Fruit fly (Drosophila melanogaster) ovary, adult (tissue): ENCODE measurements around the gene Lcch3.

Experiments used
- CG17801 ChIP-seq: fragments of 200-800 bp; optimal IDR thresholded peaks from 2 replicates; lab custom pipeline; 2019; ENCODE audit warnings: missing biosample characterization, mild to moderate bottlenecking, missing genetic modification characterization, moderate library complexity; ENCODE audit not compliant: partially characterized antibody

Gene Lcch3

DNA sequence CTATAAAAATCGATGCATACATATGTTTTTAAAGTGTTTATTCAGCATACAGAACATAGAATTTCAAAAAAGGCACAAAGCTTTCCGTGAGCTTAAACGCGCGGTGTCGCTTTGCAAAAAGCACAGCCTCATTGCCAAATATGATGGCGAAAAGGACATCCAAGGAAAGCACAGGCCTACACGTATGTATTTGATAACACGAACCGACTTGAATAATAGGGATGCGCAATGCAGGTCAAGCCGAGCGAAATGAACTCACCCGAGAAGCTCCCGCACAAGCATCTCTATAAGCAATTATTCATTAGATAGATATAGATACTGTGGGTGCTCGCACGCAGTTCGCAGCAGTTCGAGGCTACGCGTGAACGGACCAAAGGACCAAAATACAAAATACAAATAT, at the start of gene Lcch3:
Gene Lcch3 (plus strand): TSS at position 301 of the 400 bp plus-strand sequence.
- TF ChIP-seq CG17801 (GFP tag; lab: Kevin White, UChicago) = no peak

DNA sequence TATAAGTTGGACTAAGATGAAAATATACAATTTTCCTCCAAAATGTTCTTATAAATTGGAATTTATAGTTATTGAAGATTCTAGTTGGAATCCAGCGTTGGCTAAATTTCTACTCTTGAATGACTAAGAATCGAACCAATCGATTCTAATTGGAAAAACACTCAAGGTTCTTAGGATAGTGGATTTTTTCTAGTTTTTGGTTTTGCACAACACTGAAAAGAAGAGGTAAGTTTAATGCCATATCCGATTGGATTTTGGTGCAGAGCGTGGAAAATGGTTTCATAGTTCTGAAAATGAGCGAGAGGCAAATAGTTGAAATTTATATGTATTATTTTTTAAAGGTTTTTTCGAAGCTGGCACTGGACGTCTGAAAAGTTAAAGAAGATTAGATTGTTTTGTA, 49.3 kb upstream of the Lcch3 start:
- TF ChIP-seq CG17801 (GFP tag; lab: Kevin White, UChicago) = no peak

DNA sequence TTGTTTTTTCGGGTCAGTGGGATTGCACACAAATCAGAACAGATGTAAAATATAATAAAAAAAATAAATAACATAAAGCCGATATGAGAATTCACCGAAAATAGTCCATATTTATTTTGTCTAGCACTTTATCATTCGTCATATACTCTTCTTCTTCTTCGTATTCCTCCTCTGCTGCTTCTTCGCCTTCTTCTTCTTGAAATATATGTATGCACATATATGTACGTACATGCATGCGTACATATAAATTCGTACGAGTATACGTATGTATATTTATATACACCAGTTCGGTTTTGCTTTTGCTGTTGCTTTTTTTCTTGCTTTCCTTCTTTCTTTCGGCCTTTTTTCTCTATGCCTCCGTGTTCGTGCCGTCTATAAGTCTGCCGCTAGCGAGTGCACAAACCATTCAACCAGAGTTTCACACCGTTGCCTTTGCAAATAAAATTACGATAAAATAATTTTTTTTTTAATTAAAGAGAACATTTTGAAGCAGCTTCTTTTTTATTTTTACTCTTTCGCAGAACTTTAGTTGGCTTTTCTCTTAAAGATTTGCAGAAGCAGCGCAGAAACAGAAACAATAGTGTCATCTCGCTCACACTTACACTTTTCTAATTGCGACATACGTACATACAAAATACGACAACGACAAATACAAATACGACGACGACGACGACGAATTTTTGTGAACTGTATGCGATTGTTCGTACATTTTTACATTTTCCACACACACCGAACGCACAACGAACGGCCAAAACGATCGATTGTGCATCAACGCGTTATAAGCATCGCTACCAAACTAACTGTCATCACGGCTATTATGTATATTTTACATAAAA, 38.3 kb upstream of the Lcch3 start:
- peak; percentile 98 for TF ChIP-seq CG17801 (GFP tag; lab: Kevin White, UChicago)

DNA sequence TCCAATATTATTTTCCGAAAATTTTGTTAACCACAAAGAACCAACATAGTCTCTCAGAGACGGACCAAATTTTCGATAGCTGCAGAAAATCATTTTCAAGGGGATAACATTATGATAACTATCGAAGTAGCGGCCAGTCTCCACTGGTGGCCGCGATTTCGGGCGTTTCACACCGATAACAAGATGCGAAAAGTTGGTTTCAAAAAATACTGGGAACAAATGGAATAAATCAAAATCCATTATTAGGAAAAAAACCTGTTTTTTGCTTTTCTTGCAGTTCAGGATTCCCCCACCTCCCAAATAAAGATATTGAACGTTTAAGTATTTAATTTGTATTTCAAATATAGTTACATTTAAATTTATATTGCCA, 37.7 kb upstream of the Lcch3 start, which contains the start of gene tay:
Gene tay (minus strand): TSS at position 65 of the 370 bp plus-strand sequence.
- no peak for TF ChIP-seq CG17801 (GFP tag; lab: Kevin White, UChicago)

DNA sequence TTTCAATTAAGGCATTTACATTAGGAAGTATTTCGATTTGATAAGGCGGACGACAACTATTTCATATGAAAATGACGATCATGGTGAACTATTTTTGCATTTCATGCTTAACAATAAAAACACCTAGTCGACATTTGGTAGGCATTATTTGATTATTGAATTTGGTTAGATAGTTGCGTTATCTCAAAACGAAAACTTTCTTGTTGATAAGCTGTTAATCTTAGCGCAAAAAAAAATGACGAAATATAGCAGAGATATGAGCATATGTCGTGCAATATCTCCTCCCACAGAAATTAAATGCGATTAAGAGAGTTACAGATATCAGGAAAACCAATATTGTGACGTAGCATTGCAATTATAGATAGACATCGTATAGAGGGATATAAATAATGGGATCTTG, 36.1 kb upstream of the Lcch3 start:
- no peak for TF ChIP-seq CG17801 (GFP tag; lab: Kevin White, UChicago)

DNA sequence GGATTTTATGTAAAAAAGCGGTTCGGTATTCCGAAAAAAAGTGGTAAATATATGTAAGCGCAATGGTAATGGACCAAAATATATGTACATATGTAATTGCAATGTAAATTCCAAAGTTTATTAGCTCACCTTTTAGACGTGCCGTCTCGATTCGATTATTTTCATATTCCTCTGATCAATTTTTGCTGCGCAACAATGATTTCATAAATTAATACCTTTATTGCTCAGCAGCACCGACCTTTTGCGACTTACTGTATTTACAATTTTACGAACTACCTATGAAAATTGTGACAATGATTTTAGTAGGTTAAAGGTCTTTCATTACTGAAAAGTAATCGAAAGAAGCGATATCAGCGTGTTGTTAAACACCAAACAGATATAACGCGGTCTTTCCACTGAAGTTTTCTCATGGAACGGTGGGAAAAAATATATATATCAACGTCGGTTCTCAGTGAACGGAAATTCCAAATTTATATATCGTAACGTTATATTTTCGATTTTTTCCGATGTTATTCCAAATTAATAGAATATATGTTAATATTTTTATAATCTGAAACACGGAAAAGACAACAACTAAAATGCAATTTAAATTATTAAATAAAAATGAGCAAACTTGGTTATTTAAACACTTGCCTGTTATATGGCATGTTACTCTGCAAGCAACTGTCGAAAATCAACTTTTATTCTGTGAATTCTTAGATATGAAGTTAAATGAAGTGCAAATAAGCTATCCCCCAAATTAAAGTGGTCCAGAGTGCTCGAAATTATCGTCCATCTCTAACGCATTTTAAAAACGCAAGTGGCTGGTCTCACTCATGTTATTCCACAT, 34.9 kb upstream of the Lcch3 start, which contains the start of the genes MSBP and CG15916:
Gene MSBP (minus strand): TSS at position 330 of the 829 bp plus-strand sequence.
Gene CG15916 (plus strand): TSS at position 810 of the 829 bp plus-strand sequence.
- peak; percentile 8 for TF ChIP-seq CG17801 (GFP tag; lab: Kevin White, UChicago)

DNA sequence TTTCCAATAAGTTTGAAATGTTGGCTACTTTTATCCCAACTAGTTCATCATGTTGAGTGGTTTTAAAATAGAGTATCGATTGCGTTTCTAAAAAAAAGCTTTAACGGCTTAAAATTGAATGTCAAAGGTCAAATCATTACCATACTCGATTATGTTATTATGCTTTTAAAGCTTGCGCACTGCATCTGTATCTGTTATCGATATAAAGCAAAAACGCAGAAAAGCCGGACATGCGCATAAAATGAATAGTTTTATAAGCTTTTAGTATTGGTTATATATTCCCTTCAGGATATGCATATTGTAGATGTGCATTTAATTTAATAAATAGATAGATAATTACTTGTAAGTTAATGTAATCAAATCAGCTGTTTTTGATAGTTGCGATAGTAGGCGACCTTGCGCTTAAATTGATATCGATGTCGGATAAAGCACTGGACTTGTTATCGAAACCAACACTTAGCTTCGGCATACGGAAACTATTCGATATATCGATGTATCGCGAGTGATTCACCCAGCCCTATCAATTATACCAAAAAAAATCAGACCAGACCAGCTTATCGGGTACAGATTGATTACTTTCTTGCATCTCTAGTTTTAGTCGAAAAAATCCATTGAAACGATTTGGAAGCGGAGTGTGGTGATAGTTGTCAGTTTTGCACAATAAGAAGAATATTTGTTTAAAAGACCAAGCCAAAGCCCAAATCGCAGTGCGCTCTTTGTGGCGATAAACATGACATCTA, 33.1 kb upstream of the Lcch3 start, which contains the start of gene shi:
Gene shi (plus strand): TSS at position 511 of the 740 bp plus-strand sequence.
- TF ChIP-seq CG17801 (GFP tag; lab: Kevin White, UChicago) = peak; percentile 32

DNA sequence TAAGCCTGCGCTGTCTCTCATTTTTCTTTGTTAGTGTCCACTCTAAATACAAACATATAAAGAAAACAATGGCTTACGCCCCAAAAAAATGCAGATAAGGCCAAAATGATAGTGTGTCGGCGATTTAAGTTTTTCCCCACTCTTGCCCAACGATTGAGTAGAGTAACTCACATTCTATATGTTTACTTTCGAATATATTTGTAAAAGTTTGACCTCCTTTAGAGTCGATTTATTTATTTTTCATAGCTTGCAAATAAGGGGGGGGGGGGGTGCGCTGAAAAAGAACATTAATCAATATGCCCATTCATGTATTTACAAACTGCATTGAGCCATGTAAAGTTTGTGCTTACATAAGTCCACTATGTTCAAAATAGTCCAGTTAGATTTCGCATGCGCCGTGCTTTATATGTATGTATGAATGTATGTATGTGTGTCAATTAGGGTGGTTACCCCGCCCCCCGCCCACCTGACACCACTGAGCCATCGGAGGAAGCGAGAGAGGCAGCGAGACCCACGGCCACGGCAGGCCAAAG, 31.1 kb upstream of the Lcch3 start:
- no peak for TF ChIP-seq CG17801 (GFP tag; lab: Kevin White, UChicago)

DNA sequence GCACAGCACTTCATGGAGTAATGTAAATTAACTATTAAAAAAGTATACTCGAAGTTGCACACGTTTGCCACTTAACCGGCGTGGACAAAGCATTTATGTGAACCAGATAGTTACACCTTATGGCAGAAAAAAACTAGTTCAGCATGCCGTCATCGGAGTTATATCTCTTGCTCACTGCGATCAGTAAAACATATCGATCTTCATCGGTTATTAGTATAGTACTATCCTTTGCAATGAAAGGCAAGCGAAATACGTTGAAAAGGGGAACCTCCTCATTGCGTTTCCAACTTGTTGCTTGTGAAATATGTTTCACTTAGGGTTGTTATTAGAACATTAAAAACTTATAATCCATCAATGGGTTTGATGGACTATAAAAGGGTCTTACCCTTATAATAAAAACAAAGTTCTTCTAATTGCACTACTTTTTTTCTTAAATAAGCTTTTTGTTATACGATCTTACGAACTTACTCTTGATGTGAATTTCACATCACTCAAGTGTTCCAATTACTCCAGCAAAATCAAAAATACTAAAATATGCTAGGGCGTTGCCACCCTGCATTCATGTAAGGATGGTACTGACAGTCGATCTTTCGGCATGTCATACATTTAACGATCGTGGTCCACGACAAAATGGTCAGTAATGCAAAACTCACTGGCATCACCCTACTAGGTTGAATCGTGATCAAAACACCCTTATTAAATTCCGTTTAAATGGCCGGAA, 15.2 kb upstream of the Lcch3 start, which contains the start of gene CycD:
Gene CycD (minus strand): TSS at position 113 of the 721 bp plus-strand sequence.
- no peak for TF ChIP-seq CG17801 (GFP tag; lab: Kevin White, UChicago)

DNA sequence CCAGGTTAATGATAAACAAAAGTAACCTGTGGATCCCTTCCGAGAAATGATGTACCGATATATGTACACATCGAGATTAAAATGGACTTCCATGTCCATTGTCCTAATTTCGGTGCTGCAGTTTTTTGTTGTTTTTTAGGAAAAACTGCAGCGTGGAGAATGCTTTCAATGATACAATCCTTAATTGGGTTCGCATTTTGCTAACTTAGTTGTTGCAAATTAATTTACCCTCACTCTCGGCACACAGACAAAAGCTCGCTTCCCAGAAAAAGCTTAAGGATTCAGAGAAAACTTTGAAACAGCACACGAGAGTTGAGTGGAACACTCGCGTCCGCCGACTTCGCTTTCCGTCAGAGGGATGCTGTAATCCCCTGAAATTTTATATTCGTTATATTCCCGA, 14.3 kb upstream of the Lcch3 start, which contains the start of gene Lrp4:
Gene Lrp4 (plus strand): TSS at position 301 of the 400 bp plus-strand sequence.
- no peak for TF ChIP-seq CG17801 (GFP tag; lab: Kevin White, UChicago)

DNA sequence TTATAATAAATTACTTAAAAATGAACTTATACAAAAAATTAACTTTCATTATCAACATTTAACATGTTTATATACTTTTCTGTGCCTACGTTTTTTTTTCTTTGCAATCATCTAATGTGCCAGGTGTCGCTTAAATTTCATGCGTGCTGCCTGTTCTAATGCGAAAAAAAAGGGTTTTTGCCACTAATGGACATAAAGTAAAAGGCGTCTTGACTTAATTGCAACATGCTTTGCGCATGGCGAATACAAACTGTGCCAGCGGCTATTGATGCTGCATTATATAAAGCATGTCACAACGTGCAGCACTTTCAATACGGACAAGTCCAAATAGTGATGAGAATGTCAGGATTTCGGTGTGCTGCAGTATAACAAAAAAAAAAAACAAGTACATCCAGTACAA, 3.2 kb upstream of the Lcch3 start, which contains the start of gene CG8916:
Gene CG8916 (plus strand): TSS at position 301 of the 400 bp plus-strand sequence.
- no peak for TF ChIP-seq CG17801 (GFP tag; lab: Kevin White, UChicago)

DNA sequence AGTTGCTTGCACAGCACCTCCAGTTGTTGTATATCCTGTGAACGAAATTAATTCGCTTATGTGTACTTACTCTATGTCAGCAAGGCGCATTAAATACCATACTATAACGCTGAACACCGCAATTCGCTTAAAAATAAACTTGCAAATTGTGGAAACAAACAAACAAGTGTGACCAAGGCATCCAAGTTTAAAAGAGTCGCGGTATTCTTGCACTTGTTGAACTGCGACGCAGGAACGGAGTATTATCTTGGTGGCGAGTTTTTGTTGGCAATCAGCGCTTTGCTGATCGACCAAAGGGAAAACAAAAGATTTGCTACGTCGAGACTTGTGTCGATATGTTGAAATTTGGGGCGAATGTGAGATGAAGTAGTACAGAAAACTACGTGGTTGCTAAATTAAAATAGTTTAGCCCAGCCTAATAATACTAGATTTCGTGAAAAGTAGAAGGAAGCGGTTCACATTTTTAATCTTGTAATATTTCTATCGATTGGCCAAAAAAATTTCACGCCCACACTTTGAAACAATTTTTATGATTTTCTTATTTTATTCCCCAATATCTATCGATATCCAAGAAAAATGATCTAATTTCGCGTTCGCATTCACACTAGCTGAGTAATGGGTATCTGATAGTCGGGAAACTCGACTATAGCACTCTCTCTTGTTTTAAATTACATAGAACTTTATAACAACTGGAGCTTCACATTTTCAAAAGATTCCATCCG, 8.8 kb downstream of the Lcch3 start, which contains the start of gene Ranbp16:
Gene Ranbp16 (minus strand): TSS at position 364 of the 722 bp plus-strand sequence.
- no peak for TF ChIP-seq CG17801 (GFP tag; lab: Kevin White, UChicago)

DNA sequence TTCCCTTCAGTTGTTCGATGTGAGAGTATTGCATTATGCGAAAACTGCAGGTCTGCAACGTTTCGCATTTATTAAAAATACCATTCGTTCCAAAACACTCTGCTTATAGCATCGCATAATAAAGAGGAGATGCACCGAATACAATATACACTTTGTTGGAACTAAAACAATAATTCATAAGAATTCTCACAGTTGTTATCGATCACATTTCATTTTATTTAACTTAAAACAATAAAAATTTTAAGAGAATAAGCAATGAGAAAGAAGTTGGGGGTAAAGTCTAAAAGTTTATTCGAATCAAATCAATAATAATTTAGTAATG, 9.3 kb downstream of the Lcch3 start:
- TF ChIP-seq CG17801 (GFP tag; lab: Kevin White, UChicago) = no peak
